Worm (Caenorhabditis elegans) whole organism, L1 larva: Measurements from ENCODE around the gene F46C8.8.
A peak's percentile ranks its signal among the peaks of the same experiment; 100 is the strongest.

Experiments used
- C34B4.2 ChIP-seq: sonication (generic microtip); optimal IDR thresholded peaks from 2 replicates; lab custom pipeline; 2017; ENCODE audit warnings: mild to moderate bottlenecking, missing genetic modification characterization, missing compliant biosample characterization
- Y116A8C.19 ChIP-seq: sonication (generic microtip); optimal IDR thresholded peaks from 2 replicates; lab custom pipeline; 2016; ENCODE audit warnings: missing compliant biosample characterization, missing genetic modification characterization, borderline replicate concordance
- aly-2 ChIP-seq: fragments of 150-350 bp; optimal IDR thresholded peaks from 2 replicates; lab custom pipeline; 2014; ENCODE audit warnings: missing biosample characterization, missing genetic modification characterization
- ama-1 ChIP-seq: fragments of 150-350 bp; optimal IDR thresholded peaks from 2 replicates; lab custom pipeline; 2014
- blmp-1 ChIP-seq: fragments of 150-350 bp; optimal IDR thresholded peaks from 2 replicates; lab custom pipeline; 2014; ENCODE audit warnings: missing biosample characterization, missing genetic modification characterization
- ceh-63 ChIP-seq: fragments of 200-800 bp; sonication (Bioruptor generic); optimal IDR thresholded peaks from 2 replicates; lab custom pipeline; 2018; ENCODE audit warnings: mild to moderate bottlenecking, missing genetic modification characterization, missing compliant biosample characterization
- ceh-90 ChIP-seq: sonication (generic microtip); optimal IDR thresholded peaks from 2 replicates; lab custom pipeline; 2016; ENCODE audit warnings: missing genetic modification characterization, missing compliant biosample characterization
- ces-1 ChIP-seq: fragments of 150-350 bp; optimal IDR thresholded peaks from 2 replicates; lab custom pipeline; 2014; ENCODE audit warnings: missing biosample characterization, missing genetic modification reagents, missing genetic modification characterization
- efl-3 ChIP-seq: fragments of 200-800 bp; sonication (Bioruptor generic); optimal IDR thresholded peaks from 2 replicates; lab custom pipeline; 2018; ENCODE audit warnings: mild to moderate bottlenecking, missing genetic modification characterization, missing compliant biosample characterization
- egl-13 ChIP-seq: sonication (generic microtip); optimal IDR thresholded peaks from 2 replicates; lab custom pipeline; 2016; ENCODE audit warnings: missing genotype, missing genetic modification reagents, missing genetic modification characterization, missing compliant biosample characterization
- elt-2 ChIP-seq: sonication (generic microtip); optimal IDR thresholded peaks from 2 replicates; lab custom pipeline; 2016; ENCODE audit warnings: missing genetic modification characterization, mild to moderate bottlenecking, inconsistent platforms, missing compliant biosample characterization, missing genetic modification reagents
- elt-3 ChIP-seq, 6 experiments: fragments of 150-350 bp in 1 of 6; sonication (generic microtip); optimal IDR thresholded peaks; 2 replicates each; lab custom pipeline; 2017 to 2018; ENCODE audit warnings: missing biosample characterization in 6 of 6, missing genetic modification characterization in 6 of 6, inconsistent platforms in 1 of 6
- fkh-8 ChIP-seq: sonication (generic microtip); optimal IDR thresholded peaks from 2 replicates; lab custom pipeline; 2016; ENCODE audit warnings: mild to moderate bottlenecking, missing genetic modification characterization, missing compliant biosample characterization
- hlh-17 ChIP-seq: fragments of 200-800 bp; sonication (Bioruptor generic); optimal IDR thresholded peaks from 2 replicates; lab custom pipeline; 2018; ENCODE audit warnings: missing genetic modification characterization, mild to moderate bottlenecking, missing compliant biosample characterization, moderate library complexity, borderline replicate concordance
- hlh-4 ChIP-seq: sonication (generic microtip); optimal IDR thresholded peaks from 2 replicates; lab custom pipeline; 2016; ENCODE audit warnings: mild to moderate bottlenecking, missing genetic modification characterization, missing compliant biosample characterization
- irx-1 ChIP-seq: sonication (generic microtip); optimal IDR thresholded peaks from 2 replicates; lab custom pipeline; 2016; ENCODE audit warnings: missing genetic modification characterization, missing compliant biosample characterization
- isw-1 ChIP-seq: fragments of 200-800 bp; sonication (Bioruptor generic); IDR thresholded peaks from 2 replicates; pipeline ENCODE4 v1.3.6; 2022; ENCODE audit warnings: missing genetic modification characterization, missing compliant biosample characterization
- lin-14 ChIP-seq: fragments of 200-800 bp; sonication (Bioruptor generic); optimal IDR thresholded peaks from 2 replicates; lab custom pipeline; 2018; ENCODE audit warnings: mild to moderate bottlenecking, missing genetic modification characterization, moderate library complexity, missing compliant biosample characterization
- lin-35 ChIP-seq, 2 experiments: fragments of 150-350 bp; optimal IDR thresholded peaks; 2 replicates each; lab custom pipeline; 2014; ENCODE audit warnings: missing biosample characterization in 2 of 2, missing genetic modification characterization in 2 of 2, missing genetic modification reagents in 2 of 2
- lir-3 ChIP-seq: sonication (generic microtip); optimal IDR thresholded peaks from 2 replicates; lab custom pipeline; 2016; ENCODE audit warnings: mild to moderate bottlenecking, missing genetic modification characterization, moderate library complexity, missing compliant biosample characterization; ENCODE audit not compliant: poor library complexity
- lsy-2 ChIP-seq, 2 experiments: fragments of 150-350 bp; optimal IDR thresholded peaks; 2 replicates each; lab custom pipeline; 2014; ENCODE audit warnings: missing biosample characterization in 2 of 2, missing genetic modification characterization in 2 of 2
- mab-9 ChIP-seq: fragments of 200-800 bp; sonication (Bioruptor generic); IDR thresholded peaks from 2 replicates; pipeline ENCODE4 v1.3.6; 2022; ENCODE audit warnings: missing genetic modification reagents, missing genetic modification characterization, missing compliant biosample characterization
- mdl-1 ChIP-seq, 2 experiments: fragments of 150-350 bp; optimal IDR thresholded peaks; 2 replicates each; lab custom pipeline; 2014 to 2017; ENCODE audit warnings: missing biosample characterization in 2 of 2, missing genetic modification characterization in 2 of 2, inconsistent platforms in 1 of 2
- mep-1 ChIP-seq: fragments of 150-350 bp; optimal IDR thresholded peaks from 2 replicates; lab custom pipeline; 2014; ENCODE audit warnings: missing biosample characterization, missing genetic modification characterization
- nhr-20 ChIP-seq: sonication (generic microtip); optimal IDR thresholded peaks from 2 replicates; lab custom pipeline; 2016; ENCODE audit warnings: mild to moderate bottlenecking, missing genetic modification characterization, missing compliant biosample characterization
- nhr-47 ChIP-seq: sonication (generic microtip); optimal IDR thresholded peaks from 2 replicates; lab custom pipeline; 2016; ENCODE audit warnings: mild to moderate bottlenecking, missing genetic modification characterization, moderate library complexity, missing compliant biosample characterization
- nhr-71 ChIP-seq: sonication (generic microtip); optimal IDR thresholded peaks from 2 replicates; lab custom pipeline; 2016; ENCODE audit warnings: mild to moderate bottlenecking, missing genetic modification characterization, moderate library complexity, missing compliant biosample characterization
- nhr-76 ChIP-seq: sonication (generic microtip); optimal IDR thresholded peaks from 2 replicates; lab custom pipeline; 2017; ENCODE audit warnings: missing biosample characterization, missing genetic modification characterization
- nhr-85 ChIP-seq: sonication (generic microtip); peaks from one replicate; lab custom pipeline; 2016; ENCODE audit warnings: missing genetic modification characterization, inconsistent platforms, missing compliant biosample characterization
- nhr-90 ChIP-seq: sonication (generic microtip); optimal IDR thresholded peaks from 2 replicates; lab custom pipeline; 2016; ENCODE audit warnings: mild to moderate bottlenecking, missing genetic modification characterization, missing compliant biosample characterization; ENCODE audit not compliant: poor library complexity
- pax-3 ChIP-seq: fragments of 200-800 bp; sonication (Bioruptor generic); optimal IDR thresholded peaks from 2 replicates; lab custom pipeline; 2018; ENCODE audit warnings: mild to moderate bottlenecking, missing genetic modification characterization, moderate library complexity, missing compliant biosample characterization
- pqm-1 ChIP-seq: sonication (generic microtip); optimal IDR thresholded peaks from 3 replicates; lab custom pipeline; 2017; ENCODE audit warnings: missing biosample characterization, missing genetic modification characterization
- skn-1 ChIP-seq: fragments of 150-350 bp; optimal IDR thresholded peaks from 2 replicates; lab custom pipeline; 2014; ENCODE audit warnings: missing biosample characterization, missing genetic modification characterization
- snu-23 ChIP-seq: sonication (generic microtip); optimal IDR thresholded peaks from 2 replicates; lab custom pipeline; 2016; ENCODE audit warnings: missing genetic modification characterization, missing compliant biosample characterization
- sptf-1 ChIP-seq: fragments of 150-350 bp; optimal IDR thresholded peaks from 2 replicates; lab custom pipeline; 2014; ENCODE audit warnings: missing biosample characterization, missing genetic modification characterization
- sup-37 ChIP-seq: fragments of 200-800 bp; sonication (Bioruptor generic); optimal IDR thresholded peaks from 2 replicates; lab custom pipeline; 2018; ENCODE audit warnings: mild to moderate bottlenecking, missing genetic modification characterization, missing compliant biosample characterization
- tbx-2 ChIP-seq: sonication (generic microtip); optimal IDR thresholded peaks from 2 replicates; lab custom pipeline; 2016; ENCODE audit warnings: missing genetic modification characterization, missing compliant biosample characterization
- tlp-1 ChIP-seq: fragments of 150-350 bp; optimal IDR thresholded peaks from 2 replicates; lab custom pipeline; 2014; ENCODE audit warnings: missing biosample characterization, missing genetic modification characterization
- unc-130 ChIP-seq: fragments of 150-350 bp; optimal IDR thresholded peaks from 2 replicates; lab custom pipeline; 2017; ENCODE audit warnings: missing biosample characterization, missing genetic modification characterization, inconsistent platforms
- unc-30 ChIP-seq: sonication (generic microtip); optimal IDR thresholded peaks from 2 replicates; lab custom pipeline; 2017; ENCODE audit warnings: missing biosample characterization, missing genetic modification characterization
- unc-62 ChIP-seq: fragments of 150-350 bp; optimal IDR thresholded peaks from 2 replicates; lab custom pipeline; 2014; ENCODE audit warnings: missing biosample characterization, missing genetic modification reagents, missing genetic modification characterization
- unc-86 ChIP-seq: sonication (generic microtip); optimal IDR thresholded peaks from 2 replicates; lab custom pipeline; 2016; ENCODE audit warnings: missing genetic modification characterization, missing compliant biosample characterization
- xbp-1 ChIP-seq: sonication (generic microtip); optimal IDR thresholded peaks from 2 replicates; lab custom pipeline; 2016; ENCODE audit warnings: missing genetic modification characterization, missing compliant biosample characterization
- zag-1 ChIP-seq: fragments of 150-350 bp; optimal IDR thresholded peaks from 2 replicates; lab custom pipeline; 2014; ENCODE audit warnings: missing biosample characterization, missing genetic modification characterization
- zip-4 ChIP-seq: fragments of 200-800 bp; sonication (Bioruptor generic); optimal IDR thresholded peaks from 2 replicates; lab custom pipeline; 2018; ENCODE audit warnings: mild to moderate bottlenecking, missing genetic modification characterization, moderate library complexity, missing compliant biosample characterization
- ztf-11 ChIP-seq, 2 experiments: sonication (generic microtip); optimal IDR thresholded peaks; 2 replicates each; lab custom pipeline; 2016 to 2017; ENCODE audit warnings: missing genetic modification characterization in 2 of 2, missing biosample characterization in 1 of 2, missing compliant biosample characterization in 1 of 2
- ztf-4 ChIP-seq: fragments of 150-350 bp; optimal IDR thresholded peaks from 2 replicates; lab custom pipeline; 2014; ENCODE audit warnings: missing biosample characterization, missing genetic modification characterization

Gene F46C8.8

ce11 chrX:7585610-7586259 is 31.5 kb upstream of the F46C8.8 start, which contains the start of gene adt-2 (continued):
- no peak for TF ChIP-seq hlh-17 (GFP tag; lab: Kevin White, UChicago)
- TF ChIP-seq C34B4.2 (tag; lab: Kevin White, UChicago), result no peak

ce11 chrX:7583930-7584329 is 29.7 kb upstream of the F46C8.8 start:
- TF ChIP-seq aly-2 (tag; lab: Kevin White, UChicago) (no peak), skn-1 (tag; lab: Kevin White, UChicago) (no peak), elt-3 (tag; optimal IDR thresholded peaks at IDR 0.05; lab: Kevin White, UChicago) (peak in 5 of 6 experiments; percentile 78 to 95 (median 79)), lin-35 (GFP tag; optimal IDR thresholded peaks at IDR 0.05; lab: Kevin White, UChicago) (peak in 1 of 2 experiments; percentile 8), unc-62 (GFP tag; lab: Kevin White, UChicago) (no peak), unc-86 (tag; lab: Kevin White, UChicago) (no peak), blmp-1 (tag; lab: Kevin White, UChicago) (peak; percentile 59), tlp-1 (no peak), lsy-2 (tag; optimal IDR thresholded peaks at IDR 0.05; lab: Kevin White, UChicago) (peak in 1 of 2 experiments; percentile 5), mab-9 (no peak), nhr-20 (tag; lab: Kevin White, UChicago) (peak; percentile 53), efl-3 (no peak), snu-23 (GFP tag; lab: Kevin White, UChicago) (peak; percentile 3), nhr-47 (tag; lab: Kevin White, UChicago) (no peak), mep-1 (tag; lab: Kevin White, UChicago) (no peak), lin-14 (GFP tag; lab: Kevin White, UChicago) (peak; percentile 58), nhr-76 (tag; lab: Kevin White, UChicago) (no peak), sup-37 (GFP tag; lab: Kevin White, UChicago) (no peak), pqm-1 (tag; lab: Kevin White, UChicago) (no peak), C34B4.2 (tag; lab: Kevin White, UChicago) (no peak), nhr-90 (peak; percentile 29), pax-3 (tag; lab: Kevin White, UChicago) (no peak), elt-2 (tag; lab: Kevin White, UChicago) (no peak), nhr-71 (tag; lab: Kevin White, UChicago) (peak; percentile 44), Y116A8C.19 (tag; lab: Kevin White, UChicago) (no peak), tbx-2 (tag; lab: Kevin White, UChicago) (peak; percentile 27), zag-1 (tag; lab: Kevin White, UChicago) (no peak), irx-1 (tag; lab: Kevin White, UChicago) (no peak), ceh-90 (tag; lab: Kevin White, UChicago) (no peak), lir-3 (no peak), hlh-4 (tag; lab: Kevin White, UChicago) (no peak), sptf-1 (tag; lab: Kevin White, UChicago) (no peak), unc-130 (tag; lab: Kevin White, UChicago) (peak; percentile 78), unc-30 (no peak), nhr-85 (tag; lab: Kevin White, UChicago) (peak; percentile 80)

ce11 chrX:7582223-7582622 is 28.0 kb upstream of the F46C8.8 start:
- TF ChIP-seq unc-30 (no peak), ztf-4 (no peak), fkh-8 (no peak), ces-1 (GFP tag; lab: Kevin White, UChicago) (no peak), isw-1 (GFP tag; lab: Robert Waterston, UW) (no peak), nhr-20 (tag; lab: Kevin White, UChicago) (no peak), pqm-1 (tag; lab: Kevin White, UChicago) (no peak), mdl-1 (tag; optimal IDR thresholded peaks at IDR 0.05; lab: Kevin White, UChicago) (no peak), zip-4 (GFP tag; lab: Kevin White, UChicago) (no peak), ceh-63 (no peak), egl-13 (tag; lab: Kevin White, UChicago) (no peak), lin-14 (GFP tag; lab: Kevin White, UChicago) (no peak), ztf-11 (tag; optimal IDR thresholded peaks at IDR 0.05; lab: Kevin White, UChicago) (no peak), efl-3 (no peak), mep-1 (tag; lab: Kevin White, UChicago) (no peak), xbp-1 (no peak), ama-1 (lab: Kevin White, UChicago) (no peak)
- TF ChIP-seq, all 84 proteins: peak for 0
